Fruit fly (Drosophila melanogaster) whole organism, prepupa: Measurements from ENCODE around the gene CG31546.
A peak's percentile ranks its signal among the peaks of the same experiment; 100 is the strongest.

ENCODE experiments used
- Blimp-1 ChIP-seq: fragments of 200-800 bp; sonication (Bioruptor generic); optimal IDR thresholded peaks from 3 replicates; lab custom pipeline; 2017; ENCODE audit warnings: missing biosample characterization, missing genetic modification characterization, mild to moderate bottlenecking, moderate library complexity, missing genetic modification reagents
- CG10669 ChIP-seq: fragments of 200-800 bp; sonication (Bioruptor generic); optimal IDR thresholded peaks from 3 replicates; lab custom pipeline; 2018; ENCODE audit warnings: missing biosample characterization, mild to moderate bottlenecking, missing genetic modification characterization, moderate library complexity
- CG11294 ChIP-seq: fragments of 200-800 bp; sonication (Bioruptor generic); IDR thresholded peaks from 2 replicates; pipeline ENCODE4 v1.3.6; 2022; ENCODE audit warnings: missing biosample characterization, missing genetic modification characterization
- CG11902 ChIP-seq: fragments of 200-800 bp; sonication (Bioruptor generic); optimal IDR thresholded peaks from 3 replicates; lab custom pipeline; 2016; ENCODE audit warnings: missing biosample characterization, missing genetic modification characterization
- CG15336 ChIP-seq: fragments of 200-800 bp; sonication (Bioruptor generic); IDR thresholded peaks from 2 replicates; pipeline ENCODE4 v1.3.6; 2022; ENCODE audit warnings: missing biosample characterization, missing genetic modification characterization
- CG1621 ChIP-seq: fragments of 200-800 bp; sonication (Bioruptor generic); optimal IDR thresholded peaks from 3 replicates; lab custom pipeline; 2018; ENCODE audit warnings: missing biosample characterization, mild to moderate bottlenecking, missing genetic modification characterization
- CG16779 ChIP-seq: fragments of 200-800 bp; sonication (Bioruptor generic); optimal IDR thresholded peaks from 3 replicates; lab custom pipeline; 2017; ENCODE audit warnings: missing biosample characterization, mild to moderate bottlenecking, missing genetic modification characterization
- CG31627 ChIP-seq: fragments of 200-800 bp; sonication (Bioruptor generic); optimal IDR thresholded peaks from 3 replicates; lab custom pipeline; 2016; ENCODE audit warnings: missing biosample characterization, missing genetic modification characterization
- CG32006 ChIP-seq: fragments of 200-800 bp; sonication (Bioruptor generic); optimal IDR thresholded peaks from 3 replicates; lab custom pipeline; 2017; ENCODE audit warnings: missing biosample characterization, mild to moderate bottlenecking, missing genetic modification characterization
- CG34406 ChIP-seq: fragments of 200-800 bp; sonication (Bioruptor generic); optimal IDR thresholded peaks from 3 replicates; lab custom pipeline; 2016; ENCODE audit warnings: missing biosample characterization, missing genetic modification characterization
- CG6163 ChIP-seq: fragments of 200-800 bp; sonication (Bioruptor generic); IDR thresholded peaks from 3 replicates; pipeline ENCODE4 v1.3.6; 2022; ENCODE audit warnings: missing biosample characterization, missing genetic modification characterization
- CG6276 ChIP-seq: fragments of 200-800 bp; sonication (Bioruptor generic); optimal IDR thresholded peaks from 2 replicates; lab custom pipeline; 2017; ENCODE audit warnings: missing biosample characterization, mild to moderate bottlenecking, missing genetic modification characterization
- CG6792 ChIP-seq: fragments of 200-800 bp; sonication (Bioruptor generic); optimal IDR thresholded peaks from 3 replicates; lab custom pipeline; 2016; ENCODE audit warnings: missing biosample characterization, missing genetic modification characterization
- CG6854 ChIP-seq: fragments of 200-800 bp; sonication (Bioruptor generic); optimal IDR thresholded peaks from 2 replicates; lab custom pipeline; 2017; ENCODE audit warnings: missing biosample characterization, mild to moderate bottlenecking, missing genetic modification characterization
- CG7368 ChIP-seq: fragments of 200-800 bp; sonication (Bioruptor generic); optimal IDR thresholded peaks from 3 replicates; lab custom pipeline; 2016; ENCODE audit warnings: missing biosample characterization, missing genetic modification characterization
- CG8119 ChIP-seq: fragments of 200-800 bp; sonication (Bioruptor generic); IDR thresholded peaks from 3 replicates; pipeline ENCODE4 v1.3.6; 2022; ENCODE audit warnings: missing biosample characterization, missing genetic modification characterization
- CG8319 ChIP-seq: fragments of 200-800 bp; sonication (Bioruptor generic); optimal IDR thresholded peaks from 3 replicates; lab custom pipeline; 2016; ENCODE audit warnings: missing biosample characterization, missing genetic modification characterization
- CG9139 ChIP-seq: fragments of 200-800 bp; sonication (Bioruptor generic); optimal IDR thresholded peaks from 3 replicates; lab custom pipeline; 2017; ENCODE audit warnings: missing biosample characterization, mild to moderate bottlenecking, missing genetic modification characterization
- Eip75B ChIP-seq: fragments of 200-800 bp; sonication (Bioruptor generic); optimal IDR thresholded peaks from 3 replicates; lab custom pipeline; 2016; ENCODE audit warnings: missing biosample characterization, missing genetic modification characterization
- Eip78C ChIP-seq: fragments of 200-800 bp; sonication (Bioruptor generic); peaks from one replicate; lab custom pipeline; 2016; ENCODE audit warnings: missing biosample characterization, missing genetic modification characterization
- Eip93F ChIP-seq: fragments of 200-800 bp; sonication (Bioruptor generic); optimal IDR thresholded peaks from 2 replicates; lab custom pipeline; 2016; ENCODE audit warnings: missing biosample characterization, mild to moderate bottlenecking, missing genetic modification characterization
- Ets21C ChIP-seq: fragments of 200-800 bp; sonication (Bioruptor generic); optimal IDR thresholded peaks from 3 replicates; lab custom pipeline; 2016; ENCODE audit warnings: missing biosample characterization, missing genetic modification characterization
- Hr39 ChIP-seq: fragments of 200-800 bp; sonication (Bioruptor generic); optimal IDR thresholded peaks from 2 replicates; lab custom pipeline; 2016; ENCODE audit warnings: missing biosample characterization, missing genetic modification characterization
- Hr4 ChIP-seq: fragments of 200-800 bp; sonication (Bioruptor generic); optimal IDR thresholded peaks from 3 replicates; lab custom pipeline; 2016; ENCODE audit warnings: missing biosample characterization, missing genetic modification characterization
- Met ChIP-seq: fragments of 200-800 bp; sonication (Bioruptor generic); optimal IDR thresholded peaks from 3 replicates; lab custom pipeline; 2016; ENCODE audit warnings: missing biosample characterization, missing genetic modification characterization
- Sox102F ChIP-seq: fragments of 200-800 bp; sonication (Bioruptor generic); optimal IDR thresholded peaks from 2 replicates; lab custom pipeline; 2016; ENCODE audit warnings: missing biosample characterization, mild to moderate bottlenecking, missing genetic modification characterization
- achi ChIP-seq: fragments of 200-800 bp; sonication (Bioruptor generic); optimal IDR thresholded peaks from 3 replicates; lab custom pipeline; 2016; ENCODE audit warnings: missing biosample characterization, missing genetic modification characterization
- cyc ChIP-seq: fragments of 200-800 bp; sonication (Bioruptor generic); optimal IDR thresholded peaks from 3 replicates; lab custom pipeline; 2016; ENCODE audit warnings: missing biosample characterization, missing genetic modification characterization
- dac ChIP-seq: fragments of 200-800 bp; sonication (Bioruptor generic); optimal IDR thresholded peaks from 2 replicates; lab custom pipeline; 2017; ENCODE audit warnings: missing biosample characterization, mild to moderate bottlenecking, missing genetic modification characterization
- dsx ChIP-seq: fragments of 200-800 bp; optimal IDR thresholded peaks from 3 replicates; lab custom pipeline; 2019; ENCODE audit warnings: missing biosample characterization, mild to moderate bottlenecking, missing genetic modification characterization, moderate library complexity; ENCODE audit not compliant: poor library complexity, severe bottlenecking
- eg ChIP-seq: fragments of 200-800 bp; sonication (Bioruptor generic); IDR thresholded peaks from 3 replicates; pipeline ENCODE4 v1.3.6; 2022; ENCODE audit warnings: missing biosample characterization, missing genetic modification characterization
- esn ChIP-seq: fragments of 200-800 bp; sonication (Bioruptor generic); optimal IDR thresholded peaks from 2 replicates; lab custom pipeline; 2016; ENCODE audit warnings: missing biosample characterization, mild to moderate bottlenecking, missing genetic modification characterization, moderate library complexity
- lz ChIP-seq: fragments of 200-800 bp; sonication (Bioruptor generic); optimal IDR thresholded peaks from 3 replicates; lab custom pipeline; 2016; ENCODE audit warnings: missing biosample characterization, missing genetic modification characterization
- net ChIP-seq: fragments of 200-800 bp; sonication (Bioruptor generic); optimal IDR thresholded peaks from 3 replicates; lab custom pipeline; 2016; ENCODE audit warnings: missing biosample characterization, missing genetic modification characterization
- pdm3 ChIP-seq: fragments of 200-800 bp; sonication (Bioruptor generic); optimal IDR thresholded peaks from 3 replicates; lab custom pipeline; 2016; ENCODE audit warnings: missing biosample characterization, missing genetic modification characterization
- salr ChIP-seq, 2 experiments: fragments of 200-800 bp; sonication (Bioruptor generic); optimal IDR thresholded peaks; 3 replicates each; lab custom pipeline; 2016 to 2018; ENCODE audit warnings: missing biosample characterization in 2 of 2, missing genetic modification characterization in 2 of 2, mild to moderate bottlenecking in 1 of 2
- spab ChIP-seq: fragments of 200-800 bp; sonication (Bioruptor generic); optimal IDR thresholded peaks from 2 replicates; lab custom pipeline; 2017; ENCODE audit warnings: missing biosample characterization, mild to moderate bottlenecking, missing genetic modification characterization, missing genetic modification reagents
- ss ChIP-seq, 2 experiments: fragments of 200-800 bp; sonication (Bioruptor generic); optimal IDR thresholded peaks; 2 replicates in 1 of 2; 3 replicates in 1 of 2; lab custom pipeline; 2017 to 2018; ENCODE audit warnings: mild to moderate bottlenecking in 2 of 2, missing biosample characterization in 2 of 2, missing genetic modification characterization in 2 of 2, moderate library complexity in 1 of 2
- svp ChIP-seq: fragments of 200-800 bp; sonication (Bioruptor generic); peaks from one replicate; lab custom pipeline; 2016; ENCODE audit warnings: missing biosample characterization, missing genetic modification characterization
- topi ChIP-seq: fragments of 200-800 bp; sonication (Bioruptor generic); optimal IDR thresholded peaks from 3 replicates; lab custom pipeline; 2016; ENCODE audit warnings: missing biosample characterization, missing genetic modification characterization
- vri ChIP-seq: fragments of 200-800 bp; sonication (Bioruptor generic); optimal IDR thresholded peaks from 3 replicates; lab custom pipeline; 2016; ENCODE audit warnings: missing biosample characterization, mild to moderate bottlenecking, missing genetic modification characterization

CG31546 gene

dm6 chr3R:5660198-5660893 lies 24.9 kb upstream of the CG31546 start, which contains the start of gene Wdr33 (continued):
- TF ChIP-seq ss (GFP tag; optimal IDR thresholded peaks at IDR 0.05; lab: Kevin White, UChicago) (no peak), dac (GFP tag; lab: Kevin White, UChicago) (no peak), Ets21C (GFP tag; lab: Kevin White, UChicago) (peak; percentile 13), cyc (GFP tag; lab: Kevin White, UChicago) (peak; percentile 36), CG6163 (GFP tag; lab: Robert Waterston, UW) (peak; percentile 50; the same call in 2 of the 3 replicates), lz (GFP tag; lab: Kevin White, UChicago) (peak; percentile 24), CG34406 (GFP tag; lab: Kevin White, UChicago) (peak; percentile 3), CG1621 (no peak), Hr4 (GFP tag; lab: Kevin White, UChicago) (peak; percentile 45), CG10669 (GFP tag; lab: Kevin White, UChicago) (peak; percentile 41), CG32006 (GFP tag; lab: Kevin White, UChicago) (peak; percentile 60), CG8319 (GFP tag; lab: Kevin White, UChicago) (peak; percentile 6), CG6854 (GFP tag; lab: Kevin White, UChicago) (no peak), topi (GFP tag; lab: Kevin White, UChicago) (peak; percentile 24), CG6276 (GFP tag; lab: Kevin White, UChicago) (no peak), Met (GFP tag; lab: Kevin White, UChicago) (peak; percentile 28), CG11902 (peak; percentile 48), vri (GFP tag; lab: Kevin White, UChicago) (no peak), CG16779 (tag; lab: Kevin White, UChicago) (no peak), spab (GFP tag; lab: Kevin White, UChicago) (no peak), achi (GFP tag; lab: Kevin White, UChicago) (peak; percentile 35), salr (GFP tag; optimal IDR thresholded peaks at IDR 0.05; lab: Kevin White, UChicago) (no peak), Hr39 (peak; percentile 33), Eip93F (no peak), eg (GFP tag; lab: Robert Waterston, UW) (no peak), Sox102F (GFP tag; lab: Kevin White, UChicago) (no peak), Blimp-1 (GFP tag; lab: Kevin White, UChicago) (no peak), CG7368 (GFP tag; lab: Kevin White, UChicago) (no peak), dsx (GFP tag; lab: Kevin White, UChicago) (no peak), Eip78C (GFP tag; lab: Kevin White, UChicago) (peak; percentile 9), net (GFP tag; lab: Kevin White, UChicago) (no peak), svp (peak; percentile 68), CG9139 (GFP tag; lab: Kevin White, UChicago) (no peak)

- peak; percentile 18 for TF ChIP-seq dsx (GFP tag; lab: Kevin White, UChicago)
- no peak for TF ChIP-seq spab (GFP tag; lab: Kevin White, UChicago)
- TF ChIP-seq CG31627 (GFP tag; lab: Kevin White, UChicago), result peak; percentile 22
- TF ChIP-seq lz (GFP tag; lab: Kevin White, UChicago), result peak; percentile 36
Observed at dm6 chr3R:5659829-5660197, 24.4 kb upstream of the CG31546 start, which contains the start of gene CG2182. Gene CG2182 (minus strand): TSS chr3R:5659912.

dm6 chr3R:5658984-5659802 lies 23.8 kb upstream of the CG31546 start:
- TF ChIP-seq svp (peak; percentile 94), Eip75B (peak; percentile 25), esn (GFP tag; lab: Kevin White, UChicago) (peak; percentile 16), CG8119 (GFP tag; lab: Robert Waterston, UW) (peak; percentile 19; the same call in 1 of the 3 replicates), CG32006 (GFP tag; lab: Kevin White, UChicago) (no peak), net (GFP tag; lab: Kevin White, UChicago) (peak; percentile 27), CG11294 (no peak), cyc (GFP tag; lab: Kevin White, UChicago) (peak; percentile 2), CG1621 (peak; percentile 55), CG15336 (GFP tag; lab: Robert Waterston, UW) (peak; percentile 36; the same call in 1 of the 2 replicates), achi (GFP tag; lab: Kevin White, UChicago) (peak; percentile 2), pdm3 (GFP tag; lab: Kevin White, UChicago) (no peak), CG6792 (GFP tag; lab: Kevin White, UChicago) (peak; percentile 14), Ets21C (GFP tag; lab: Kevin White, UChicago) (no peak), vri (GFP tag; lab: Kevin White, UChicago) (peak; percentile 55), Eip78C (GFP tag; lab: Kevin White, UChicago) (peak; percentile 77)
